Worm (Caenorhabditis elegans) whole organism, late embryonic: ENCODE measurements around the gene nlp-59.
A peak's percentile ranks its signal among the peaks of the same experiment; 100 is the strongest.

Source experiments
- C38D4.7 ChIP-seq: fragments of 200-800 bp; sonication (Bioruptor generic); optimal IDR thresholded peaks from 2 replicates; lab custom pipeline; 2018; ENCODE audit warnings: mild to moderate bottlenecking, missing genetic modification characterization, moderate library complexity, missing compliant biosample characterization
- F13H6.1 ChIP-seq: sonication (generic microtip); optimal IDR thresholded peaks from 2 replicates; lab custom pipeline; 2016; ENCODE audit warnings: missing genetic modification characterization, missing compliant biosample characterization
- K09A11.1 ChIP-seq: sonication (generic microtip); optimal IDR thresholded peaks from 2 replicates; lab custom pipeline; 2017; ENCODE audit warnings: antibody characterized with exemption, mild to moderate bottlenecking, missing genetic modification characterization, missing compliant biosample characterization; ENCODE audit not compliant: insufficient read depth
- ama-1 ChIP-seq: fragments of 150-350 bp; optimal IDR thresholded peaks from 2 replicates; lab custom pipeline; 2014
- ceh-14 ChIP-seq: sonication (generic microtip); optimal IDR thresholded peaks from 2 replicates; lab custom pipeline; 2016; ENCODE audit warnings: missing genotype, missing genetic modification characterization, missing compliant biosample characterization
- ceh-18 ChIP-seq: sonication (generic microtip); optimal IDR thresholded peaks from 2 replicates; lab custom pipeline; 2016; ENCODE audit warnings: missing genetic modification characterization, missing compliant biosample characterization
- ceh-2 ChIP-seq: sonication (generic microtip); optimal IDR thresholded peaks from 2 replicates; lab custom pipeline; 2016; ENCODE audit warnings: missing genotype, missing genetic modification characterization, missing compliant biosample characterization
- ceh-22 ChIP-seq: sonication (generic microtip); optimal IDR thresholded peaks from 2 replicates; lab custom pipeline; 2017; ENCODE audit warnings: missing biosample characterization, missing genetic modification characterization
- ceh-24 ChIP-seq: sonication (generic microtip); optimal IDR thresholded peaks from 2 replicates; lab custom pipeline; 2016; ENCODE audit warnings: mild to moderate bottlenecking, missing genetic modification characterization, missing compliant biosample characterization
- ceh-30 ChIP-seq: fragments of 150-350 bp; optimal IDR thresholded peaks from 2 replicates; lab custom pipeline; 2014; ENCODE audit warnings: missing biosample characterization, missing genetic modification characterization
- ceh-31 ChIP-seq: sonication (generic microtip); optimal IDR thresholded peaks from 2 replicates; lab custom pipeline; 2016; ENCODE audit warnings: missing genetic modification characterization, missing compliant biosample characterization
- ceh-45 ChIP-seq: fragments of 200-800 bp; sonication (Bioruptor generic); IDR thresholded peaks from 2 replicates; pipeline ENCODE4 v1.3.6; 2022; ENCODE audit warnings: missing genetic modification reagents, missing genetic modification characterization, missing compliant biosample characterization
- ceh-48 ChIP-seq: sonication (generic microtip); optimal IDR thresholded peaks from 2 replicates; lab custom pipeline; 2016; ENCODE audit warnings: missing genetic modification characterization, inconsistent platforms, missing compliant biosample characterization
- ceh-6 ChIP-seq: fragments of 200-800 bp; sonication (Bioruptor generic); optimal IDR thresholded peaks from 2 replicates; lab custom pipeline; 2018; ENCODE audit warnings: mild to moderate bottlenecking, missing genetic modification characterization, missing compliant biosample characterization
- che-1 ChIP-seq: sonication (generic microtip); optimal IDR thresholded peaks from 2 replicates; lab custom pipeline; 2016; ENCODE audit warnings: mild to moderate bottlenecking, missing genetic modification characterization, missing compliant biosample characterization
- dmd-4 ChIP-seq: sonication (generic microtip); optimal IDR thresholded peaks from 2 replicates; lab custom pipeline; 2016; ENCODE audit warnings: borderline replicate concordance, missing genetic modification characterization, missing compliant biosample characterization
- dve-1 ChIP-seq: sonication (generic microtip); optimal IDR thresholded peaks from 2 replicates; lab custom pipeline; 2017; ENCODE audit warnings: antibody characterized with exemption, mild to moderate bottlenecking, missing genetic modification characterization, missing compliant biosample characterization
- elt-2 ChIP-seq: sonication (generic microtip); optimal IDR thresholded peaks from 2 replicates; lab custom pipeline; 2016; ENCODE audit warnings: missing genetic modification reagents, missing genetic modification characterization, missing compliant biosample characterization
- elt-4 ChIP-seq: sonication (generic microtip); optimal IDR thresholded peaks from 2 replicates; lab custom pipeline; 2016; ENCODE audit warnings: missing genetic modification characterization, missing compliant biosample characterization
- ets-4 ChIP-seq: sonication (generic microtip); optimal IDR thresholded peaks from 2 replicates; lab custom pipeline; 2016; ENCODE audit warnings: missing genetic modification characterization, missing compliant biosample characterization
- eyg-1 ChIP-seq: sonication (generic microtip); optimal IDR thresholded peaks from 2 replicates; lab custom pipeline; 2016; ENCODE audit warnings: missing genotype, missing genetic modification characterization, missing compliant biosample characterization
- fax-1 ChIP-seq: sonication (generic microtip); optimal IDR thresholded peaks from 2 replicates; lab custom pipeline; 2016; ENCODE audit warnings: missing genotype, missing genetic modification characterization, missing compliant biosample characterization
- fkh-10 ChIP-seq: fragments of 150-350 bp; optimal IDR thresholded peaks from 2 replicates; lab custom pipeline; 2014; ENCODE audit warnings: missing biosample characterization, missing genetic modification reagents, missing genetic modification characterization
- fkh-6 ChIP-seq: sonication (generic microtip); optimal IDR thresholded peaks from 2 replicates; lab custom pipeline; 2016; ENCODE audit warnings: missing genetic modification characterization, missing compliant biosample characterization
- hlh-13 ChIP-seq: fragments of 200-800 bp; sonication (Bioruptor generic); optimal IDR thresholded peaks from 2 replicates; lab custom pipeline; 2018; ENCODE audit warnings: mild to moderate bottlenecking, missing genetic modification characterization, missing compliant biosample characterization
- lim-6 ChIP-seq: sonication (generic microtip); optimal IDR thresholded peaks from 2 replicates; lab custom pipeline; 2016; ENCODE audit warnings: missing genetic modification characterization, missing compliant biosample characterization
- mec-3 ChIP-seq: sonication (generic microtip); optimal IDR thresholded peaks from 2 replicates; lab custom pipeline; 2016; ENCODE audit warnings: borderline replicate concordance, missing genetic modification characterization, missing compliant biosample characterization
- nfya-1 ChIP-seq: sonication (generic microtip); optimal IDR thresholded peaks from 2 replicates; lab custom pipeline; 2017; ENCODE audit warnings: missing genetic modification characterization, mild to moderate bottlenecking, missing compliant biosample characterization, antibody characterized with exemption, moderate library complexity
- odd-2 ChIP-seq: sonication (generic microtip); optimal IDR thresholded peaks from 2 replicates; lab custom pipeline; 2017; ENCODE audit warnings: antibody characterized with exemption, mild to moderate bottlenecking, missing genetic modification characterization, missing compliant biosample characterization
- pag-3 ChIP-seq: sonication (generic microtip); optimal IDR thresholded peaks from 2 replicates; lab custom pipeline; 2016; ENCODE audit warnings: missing compliant biosample characterization, missing genetic modification characterization, borderline replicate concordance
- pat-9 ChIP-seq: fragments of 200-800 bp; sonication (Bioruptor generic); optimal IDR thresholded peaks from 2 replicates; lab custom pipeline; 2018; ENCODE audit warnings: mild to moderate bottlenecking, missing genetic modification characterization, moderate library complexity, missing compliant biosample characterization
- pax-1 ChIP-seq: fragments of 150-350 bp; optimal IDR thresholded peaks from 2 replicates; lab custom pipeline; 2014; ENCODE audit warnings: missing biosample characterization, missing genetic modification characterization
- pha-2 ChIP-seq: sonication (generic microtip); optimal IDR thresholded peaks from 2 replicates; lab custom pipeline; 2017; ENCODE audit warnings: mild to moderate bottlenecking, missing genetic modification characterization, missing compliant biosample characterization
- pqm-1 ChIP-seq: sonication (generic microtip); optimal IDR thresholded peaks from 2 replicates; lab custom pipeline; 2016; ENCODE audit warnings: missing genetic modification characterization, missing compliant biosample characterization
- pros-1 ChIP-seq: fragments of 150-350 bp; optimal IDR thresholded peaks from 2 replicates; lab custom pipeline; 2014; ENCODE audit warnings: missing biosample characterization, missing genetic modification reagents, missing genetic modification characterization
- ref-2 ChIP-seq: sonication (generic microtip); optimal IDR thresholded peaks from 2 replicates; lab custom pipeline; 2016; ENCODE audit warnings: missing genetic modification characterization, missing compliant biosample characterization
- rnt-1 ChIP-seq: sonication (generic microtip); optimal IDR thresholded peaks from 2 replicates; lab custom pipeline; 2016; ENCODE audit warnings: missing genetic modification characterization, missing compliant biosample characterization
- sdc-2 ChIP-seq: sonication (generic microtip); optimal IDR thresholded peaks from 2 replicates; lab custom pipeline; 2016; ENCODE audit warnings: missing genotype, missing genetic modification characterization, missing compliant biosample characterization
- sox-4 ChIP-seq: sonication (generic microtip); optimal IDR thresholded peaks from 2 replicates; lab custom pipeline; 2017; ENCODE audit warnings: mild to moderate bottlenecking, missing genetic modification characterization, inconsistent platforms, missing compliant biosample characterization
- syd-9 ChIP-seq: sonication (generic microtip); optimal IDR thresholded peaks from 2 replicates; lab custom pipeline; 2016; ENCODE audit warnings: mild to moderate bottlenecking, missing genetic modification characterization, moderate library complexity, missing compliant biosample characterization
- tbx-7 ChIP-seq: sonication (generic microtip); optimal IDR thresholded peaks from 2 replicates; lab custom pipeline; 2016; ENCODE audit warnings: missing genotype, missing genetic modification characterization, missing compliant biosample characterization
- ttx-3 ChIP-seq: sonication (generic microtip); optimal IDR thresholded peaks from 2 replicates; lab custom pipeline; 2016; ENCODE audit warnings: missing genetic modification reagents, missing genetic modification characterization, missing compliant biosample characterization
- unc-3 ChIP-seq, 2 experiments: fragments of 200-800 bp in 1 of 2; sonication (Bioruptor generic) in 1 of 2; sonication (generic microtip) in 1 of 2; conservative IDR thresholded peaks in 1 of 2; optimal IDR thresholded peaks in 1 of 2; 2 replicates each; pipeline versions ENCODE4 v1.3.6 to Lab custom; 2016 to 2022; ENCODE audit warnings: missing compliant biosample characterization in 2 of 2, missing genetic modification characterization in 2 of 2, missing genetic modification reagents in 1 of 2
- unc-55 ChIP-seq: sonication (generic microtip); optimal IDR thresholded peaks from 2 replicates; lab custom pipeline; 2017; ENCODE audit warnings: missing biosample characterization, missing genetic modification reagents, missing genetic modification characterization
- unc-86 ChIP-seq: sonication (generic microtip); optimal IDR thresholded peaks from 2 replicates; lab custom pipeline; 2016; ENCODE audit warnings: missing genetic modification characterization, missing compliant biosample characterization
- zip-5 ChIP-seq: sonication (generic microtip); optimal IDR thresholded peaks from 2 replicates; lab custom pipeline; 2016; ENCODE audit warnings: missing genetic modification characterization, missing compliant biosample characterization

nlp-59 gene

ce11 chrV:15000055-15000704 lies 28.9 kb downstream of the nlp-59 start, which contains the start of gene rps-16:
rps-16 (minus strand) TSS chrV:15000541.
- no peak for TF ChIP-seq eyg-1 (tag; lab: Kevin White, UChicago)
- TF ChIP-seq fkh-10 (GFP tag; lab: Kevin White, UChicago): no peak
- no peak for TF ChIP-seq unc-86 (tag; lab: Kevin White, UChicago)
- TF ChIP-seq tbx-7 (tag; lab: Kevin White, UChicago): no peak
- TF ChIP-seq dmd-4 (tag; lab: Kevin White, UChicago): no peak
- no peak for TF ChIP-seq ceh-31 (tag; lab: Kevin White, UChicago)
- no peak for TF ChIP-seq zip-5
- TF ChIP-seq sdc-2 (tag; lab: Kevin White, UChicago): no peak
- no peak for TF ChIP-seq fax-1 (tag; lab: Kevin White, UChicago)

- no peak for TF ChIP-seq elt-2 (tag; lab: Kevin White, UChicago)
- no peak for TF ChIP-seq unc-55 (GFP tag; lab: Kevin White, UChicago)
- no peak for TF ChIP-seq C38D4.7 (GFP tag; lab: Kevin White, UChicago)
- no peak for TF ChIP-seq zip-5
- TF ChIP-seq, all 69 proteins: peak for 0
Observed at ce11 chrV:15001536-15001935, 30.3 kb downstream of the nlp-59 start.

- TF ChIP-seq hlh-13 (GFP tag; lab: Kevin White, UChicago) (peak; percentile 2), pros-1 (tag; lab: Kevin White, UChicago) (peak; percentile 3), pag-3 (tag; lab: Kevin White, UChicago) (peak; percentile 71), K09A11.1 (tag; lab: Kevin White, UChicago) (peak; percentile 41), pha-2 (peak; percentile 51), F13H6.1 (tag; lab: Kevin White, UChicago) (peak; percentile 88), elt-4 (tag; lab: Kevin White, UChicago) (no peak), unc-3 (GFP tag; conservative IDR thresholded peaks at IDR 0.05; lab: Robert Waterston, UW) (no peak), unc-3 (tag; optimal IDR thresholded peaks at IDR 0.05; lab: Kevin White, UChicago) (peak; percentile 85), pqm-1 (tag; lab: Kevin White, UChicago) (peak; percentile 82), ceh-30 (no peak), rnt-1 (tag; lab: Kevin White, UChicago) (peak; percentile 95), lim-6 (peak; percentile 95), dve-1 (tag; lab: Kevin White, UChicago) (peak; percentile 67), odd-2 (tag; lab: Kevin White, UChicago) (no peak), ceh-14 (peak; percentile 90), sox-4 (tag; lab: Kevin White, UChicago) (peak; percentile 21), ceh-48 (tag; lab: Kevin White, UChicago) (peak; percentile 95), unc-86 (tag; lab: Kevin White, UChicago) (peak; percentile 79), syd-9 (peak; percentile 76), fkh-6 (tag; lab: Kevin White, UChicago) (peak; percentile 70), ceh-6 (peak; percentile 30), nfya-1 (tag; lab: Kevin White, UChicago) (peak; percentile 86), elt-2 (tag; lab: Kevin White, UChicago) (peak; percentile 87), sdc-2 (tag; lab: Kevin White, UChicago) (peak; percentile 65), ama-1 (lab: Kevin White, UChicago) (no peak), ceh-45 (0 out of 2 replicates have a peak, but pooled peaks have one; percentile 18), ref-2 (tag; lab: Kevin White, UChicago) (peak; percentile 97), ttx-3 (tag; lab: Kevin White, UChicago) (peak; percentile 45), ceh-22 (tag; lab: Kevin White, UChicago) (no peak), mec-3 (tag; lab: Kevin White, UChicago) (peak; percentile 94), unc-55 (GFP tag; lab: Kevin White, UChicago) (peak; percentile 83), ceh-2 (peak; percentile 95), che-1 (tag; lab: Kevin White, UChicago) (peak; percentile 38), pax-1 (peak; percentile 60), ceh-24 (tag; lab: Kevin White, UChicago) (no peak), ceh-18 (tag; lab: Kevin White, UChicago) (peak; percentile 97), pat-9 (no peak), zip-5 (peak; percentile 93), ets-4 (peak; percentile 92)
Observed at ce11 chrV:15002184-15002690, 31.0 kb downstream of the nlp-59 start, which contains the start of the genes fib-1 and mut-15. fib-1 (minus strand) TSS chrV:15002223. mut-15 (plus strand) TSS chrV:15002543.
